Worm (Caenorhabditis elegans): ENCODE measurements around the gene pgph-3.

The pgph-3 gene

DNA sequence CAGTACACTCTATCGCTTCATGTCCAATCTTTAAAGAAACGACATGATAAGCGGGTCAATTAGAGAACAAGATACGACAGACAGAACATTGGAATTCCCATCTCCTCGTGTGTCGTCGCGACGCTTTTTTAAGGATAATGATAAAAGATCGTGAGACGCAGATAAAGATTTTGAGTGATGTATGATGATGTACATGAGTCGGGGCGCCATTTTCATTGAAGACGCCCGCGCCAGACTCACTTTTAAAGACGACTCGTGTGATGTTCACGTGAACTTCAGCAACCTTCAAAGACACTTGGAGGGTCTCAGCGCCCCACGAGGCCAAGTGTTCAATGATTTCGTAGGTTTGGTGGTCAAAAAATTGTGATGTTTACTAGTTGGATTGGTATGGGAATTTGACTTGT lies 4.6 kb upstream of the pgph-3 start:
- TF ChIP-seq nhr-237 (tag; optimal IDR thresholded peaks at IDR 0.05) (no peak), Y105C5A.15 (GFP tag; IDR thresholded peaks at IDR 0.05) (no peak), T26A8.4 (GFP tag; IDR thresholded peaks at IDR 0.05) (peak; percentile 46), egl-27 (tag; optimal IDR thresholded peaks at IDR 0.05) (no peak), fkh-10 (GFP tag; optimal IDR thresholded peaks at IDR 0.05) (no peak), zfp-2 (tag; optimal IDR thresholded peaks at IDR 0.05) (no peak), F44E2.7 (GFP tag; IDR thresholded peaks at IDR 0.05) (no peak), snpc-4 (tag; optimal IDR thresholded peaks at IDR 0.05) (no peak), jun-1 (tag; optimal IDR thresholded peaks at IDR 0.05) (no peak), ceh-62 (tag; optimal IDR thresholded peaks at IDR 0.05) (no peak), vab-7 (GFP tag; IDR thresholded peaks at IDR 0.05) (no peak), daf-16 (GFP tag; optimal IDR thresholded peaks at IDR 0.05) (peak in 1 of 2 experiments; percentile 44), daf-16 (tag; optimal IDR thresholded peaks at IDR 0.05) (peak; percentile 66), aly-2 (tag; optimal IDR thresholded peaks at IDR 0.05) (no peak), spr-1 (tag; optimal IDR thresholded peaks at IDR 0.05) (peak; percentile 67), F37D6.2 (tag; optimal IDR thresholded peaks at IDR 0.05) (no peak), hlh-11 (tag; optimal IDR thresholded peaks at IDR 0.05) (peak; percentile 98), ceh-82 (tag; optimal IDR thresholded peaks at IDR 0.05) (no peak), mes-2 (tag; optimal IDR thresholded peaks at IDR 0.05; ENCODE audit: poor library complexity, severe bottlenecking) (no peak), rbr-2 (tag; optimal IDR thresholded peaks at IDR 0.05) (no peak), dmd-9 (GFP tag; IDR thresholded peaks at IDR 0.05) (no peak), madf-9 (GFP tag; conservative IDR thresholded peaks at IDR 0.05) (no peak), gei-8 (GFP tag; optimal IDR thresholded peaks at IDR 0.05) (peak; percentile 71), D1046.2 (GFP tag; IDR thresholded peaks at IDR 0.05) (no peak), nhr-102 (tag; optimal IDR thresholded peaks at IDR 0.05) (peak; percentile 78), daf-19 (GFP tag; conservative IDR thresholded peaks at IDR 0.05) (no peak), ZK546.5 (tag; optimal IDR thresholded peaks at IDR 0.05) (no peak), zip-11 (GFP tag; IDR thresholded peaks at IDR 0.05) (no peak), nhr-6 (tag; optimal IDR thresholded peaks at IDR 0.05) (no peak), daf-12 (tag; optimal IDR thresholded peaks at IDR 0.05) (no peak), sdz-12 (GFP tag; optimal IDR thresholded peaks at IDR 0.05) (no peak), dmd-8 (GFP tag; IDR thresholded peaks at IDR 0.05) (no peak), daf-8 (GFP tag; IDR thresholded peaks at IDR 0.05) (no peak), unc-130 (GFP tag; optimal IDR thresholded peaks at IDR 0.05) (no peak), dpl-1 (GFP tag; optimal IDR thresholded peaks at IDR 0.05) (peak; percentile 30), set-16 (GFP tag; IDR thresholded peaks at IDR 0.05) (no peak), lin-1 (GFP tag; IDR thresholded peaks at IDR 0.05) (peak; percentile 73; the same call in 1 of the 2 replicates), Y48G9A.11 (GFP tag; IDR thresholded peaks at IDR 0.05) (no peak), nhr-10 (tag; optimal IDR thresholded peaks at IDR 0.05) (peak; percentile 79), nhr-42 (GFP tag; IDR thresholded peaks at IDR 0.05) (no peak), lin-38 (GFP tag; IDR thresholded peaks at IDR 0.05) (peak; percentile 32; the same call in 1 of the 2 replicates), ces-1 (GFP tag; optimal IDR thresholded peaks at IDR 0.05) (no peak), saeg-2 (GFP tag; IDR thresholded peaks at IDR 0.05) (no peak), hif-1 (tag; optimal IDR thresholded peaks at IDR 0.05) (peak; percentile 6 to 21), tag-97 (GFP tag; IDR thresholded peaks at IDR 0.05) (no peak), F26F4.8 (GFP tag; conservative IDR thresholded peaks at IDR 0.05) (no peak), arid-1 (GFP tag; conservative IDR thresholded peaks at IDR 0.05) (no peak), spr-3 (GFP tag; optimal IDR thresholded peaks at IDR 0.05) (no peak), hlh-30 (tag; optimal IDR thresholded peaks at IDR 0.05; ENCODE audit: insufficient read depth) (peak; percentile 91), T20F7.1 (GFP tag; optimal IDR thresholded peaks at IDR 0.05) (peak; percentile 15), lin-39 (tag; optimal IDR thresholded peaks at IDR 0.05) (no peak), R02D3.7 (tag; optimal IDR thresholded peaks at IDR 0.05) (no peak), ztf-11 (tag; optimal IDR thresholded peaks at IDR 0.05) (no peak)
